Fruit fly (Drosophila melanogaster) whole organism, embryonic: ENCODE measurements around the gene Ppn.
A peak's percentile ranks its signal among the peaks of the same experiment; 100 is the strongest.

Source experiments
- B-H2 ChIP-seq: fragments of 200-800 bp; sonication (Bioruptor generic); optimal IDR thresholded peaks from 2 replicates; lab custom pipeline; 2018; ENCODE audit warnings: missing biosample characterization, mild to moderate bottlenecking, missing genetic modification characterization
- CG12219 ChIP-seq: fragments of 200-800 bp; sonication (Bioruptor generic); optimal IDR thresholded peaks from 3 replicates; lab custom pipeline; 2018; ENCODE audit warnings: missing biosample characterization, mild to moderate bottlenecking, missing genetic modification characterization
- CG1233 ChIP-seq: fragments of 200-800 bp; sonication (Bioruptor generic); optimal IDR thresholded peaks from 4 replicates; lab custom pipeline; 2018; ENCODE audit warnings: missing biosample characterization, mild to moderate bottlenecking, missing genetic modification characterization
- CG12744 ChIP-seq: fragments of 200-800 bp; sonication (Bioruptor generic); optimal IDR thresholded peaks from 2 replicates; lab custom pipeline; 2016; ENCODE audit warnings: missing biosample characterization, missing genetic modification characterization
- CG1603 ChIP-seq: fragments of 200-800 bp; sonication (Bioruptor generic); optimal IDR thresholded peaks from 2 replicates; lab custom pipeline; 2019; ENCODE audit warnings: missing biosample characterization, mild to moderate bottlenecking, missing genetic modification characterization, moderate library complexity
- CG17361 ChIP-seq: fragments of 200-800 bp; sonication (Bioruptor generic); IDR thresholded peaks from 3 replicates; pipeline ENCODE4 v1.3.6; 2022; ENCODE audit warnings: missing biosample characterization, missing genetic modification characterization
- CG18599 ChIP-seq: fragments of 200-800 bp; sonication (Bioruptor generic); optimal IDR thresholded peaks from 3 replicates; lab custom pipeline; 2017; ENCODE audit warnings: missing biosample characterization, missing genetic modification characterization, mild to moderate bottlenecking, moderate library complexity, missing genetic modification reagents
- CG3281 ChIP-seq: fragments of 200-800 bp; sonication (Bioruptor generic); optimal IDR thresholded peaks from 3 replicates; lab custom pipeline; 2017; ENCODE audit warnings: missing biosample characterization, mild to moderate bottlenecking, missing genetic modification characterization
- CG34224 ChIP-seq: fragments of 200-800 bp; sonication (Bioruptor generic); IDR thresholded peaks from 3 replicates; pipeline ENCODE4 v1.3.6; 2022; ENCODE audit warnings: missing biosample characterization, missing genetic modification characterization; ENCODE audit not compliant: partially characterized antibody
- CG3995 ChIP-seq: fragments of 200-800 bp; sonication (Bioruptor generic); optimal IDR thresholded peaks from 3 replicates; lab custom pipeline; 2016; ENCODE audit warnings: missing biosample characterization, missing genetic modification characterization
- CG4730 ChIP-seq: fragments of 200-800 bp; sonication (Bioruptor generic); IDR thresholded peaks from 2 replicates; pipeline ENCODE4 v1.3.6; 2022; ENCODE audit warnings: missing biosample characterization, missing genetic modification characterization
- CG6854 ChIP-seq: fragments of 200-800 bp; sonication (Bioruptor generic); optimal IDR thresholded peaks from 3 replicates; lab custom pipeline; 2017; ENCODE audit warnings: missing biosample characterization, mild to moderate bottlenecking, missing genetic modification characterization
- CG9817 ChIP-seq: fragments of 200-800 bp; sonication (Bioruptor generic); optimal IDR thresholded peaks from 2 replicates; lab custom pipeline; 2018; ENCODE audit warnings: missing biosample characterization, mild to moderate bottlenecking, missing genetic modification characterization, moderate library complexity
- Doc3 ChIP-seq: fragments of 200-800 bp; sonication (Bioruptor generic); IDR thresholded peaks from 3 replicates; pipeline ENCODE4 v1.3.6; 2022; ENCODE audit warnings: missing biosample characterization, missing genetic modification characterization; ENCODE audit not compliant: partially characterized antibody
- Eip74EF ChIP-seq, 2 experiments: fragments of 200-800 bp in 1 of 2; fragments of >200 bp in 1 of 2; sonication (Bioruptor generic) in 1 of 2; optimal IDR thresholded peaks; 2 replicates each; lab custom pipeline; 2017 to 2019; ENCODE audit warnings: missing biosample characterization in 2 of 2, missing genetic modification characterization in 2 of 2, mild to moderate bottlenecking in 1 of 2, moderate library complexity in 1 of 2
- H15 ChIP-seq: fragments of 200-800 bp; sonication (Bioruptor generic); IDR thresholded peaks from 3 replicates; pipeline ENCODE4 v1.3.6; 2022; ENCODE audit warnings: missing biosample characterization, missing genetic modification characterization
- Kr ChIP-seq: fragments of 200-800 bp; sonication (Bioruptor generic); optimal IDR thresholded peaks from 2 replicates; lab custom pipeline; 2017; ENCODE audit warnings: missing biosample characterization, mild to moderate bottlenecking, missing genetic modification characterization
- Lhr ChIP-seq: fragments of 200-800 bp; sonication (Bioruptor generic); optimal IDR thresholded peaks from 3 replicates; lab custom pipeline; 2017; ENCODE audit warnings: mild to moderate bottlenecking, missing biosample characterization, missing genetic modification reagents, missing genetic modification characterization
- Mad ChIP-seq: fragments of 200-800 bp; sonication (Bioruptor generic); optimal IDR thresholded peaks from 2 replicates; lab custom pipeline; 2016; ENCODE audit warnings: missing biosample characterization, missing genetic modification characterization
- Ptx1 ChIP-seq: fragments of 200-800 bp; sonication (Bioruptor generic); IDR thresholded peaks from 2 replicates; pipeline ENCODE4 v1.3.6; 2022; ENCODE audit warnings: missing biosample characterization, missing genetic modification characterization
- Xbp1 ChIP-seq: fragments of 200-800 bp; sonication (Bioruptor generic); optimal IDR thresholded peaks from 3 replicates; lab custom pipeline; 2016; ENCODE audit warnings: missing biosample characterization, mild to moderate bottlenecking, missing genetic modification characterization
- ac ChIP-seq: fragments of 200-800 bp; sonication (Bioruptor generic); optimal IDR thresholded peaks from 3 replicates; lab custom pipeline; 2017; ENCODE audit warnings: missing biosample characterization, mild to moderate bottlenecking, missing genetic modification characterization
- bigmax ChIP-seq: fragments of 200-800 bp; sonication (Bioruptor generic); optimal IDR thresholded peaks from 2 replicates; lab custom pipeline; 2018; ENCODE audit warnings: missing biosample characterization, mild to moderate bottlenecking, missing genetic modification characterization
- chm ChIP-seq: fragments of 200-800 bp; sonication (Bioruptor generic); IDR thresholded peaks from 2 replicates; pipeline ENCODE4 v1.3.6; 2022; ENCODE audit warnings: missing biosample characterization, missing genetic modification characterization
- chn ChIP-seq: fragments of 200-800 bp; sonication (Bioruptor generic); optimal IDR thresholded peaks from 2 replicates; lab custom pipeline; 2016; ENCODE audit warnings: missing biosample characterization, missing genetic modification characterization
- gem ChIP-seq: fragments of 200-800 bp; sonication (Bioruptor generic); optimal IDR thresholded peaks from 2 replicates; lab custom pipeline; 2019; ENCODE audit warnings: missing biosample characterization, mild to moderate bottlenecking, missing genetic modification characterization, moderate library complexity
- gt ChIP-seq: fragments of 200-800 bp; sonication (Bioruptor generic); IDR thresholded peaks from 2 replicates; pipeline ENCODE4 v1.3.6; 2022; ENCODE audit warnings: missing biosample characterization, missing genetic modification characterization
- hbn ChIP-seq: fragments of 200-800 bp; sonication (Bioruptor generic); IDR thresholded peaks from 2 replicates; pipeline ENCODE4 v1.3.6; 2022; ENCODE audit warnings: missing biosample characterization, missing genetic modification characterization; ENCODE audit not compliant: partially characterized antibody
- hkb ChIP-seq, 2 experiments: fragments of 200-800 bp in 1 of 2; fragments of >200 bp in 1 of 2; sonication (Bioruptor generic) in 1 of 2; IDR thresholded peaks in 1 of 2; optimal IDR thresholded peaks in 1 of 2; 2 replicates each; pipeline versions ENCODE4 v1.3.6 to Lab custom; 2017 to 2022; ENCODE audit warnings: missing biosample characterization in 1 of 2, missing genetic modification characterization in 1 of 2
- klu ChIP-seq: fragments of 200-800 bp; sonication (Bioruptor generic); IDR thresholded peaks from 2 replicates; pipeline ENCODE4 v1.3.6; 2022; ENCODE audit warnings: missing biosample characterization, missing genetic modification characterization
- onecut ChIP-seq: fragments of 200-800 bp; sonication (Bioruptor generic); IDR thresholded peaks from 2 replicates; pipeline ENCODE4 v1.3.6; 2022; ENCODE audit warnings: missing biosample characterization, missing genetic modification characterization
- pb ChIP-seq: fragments of 200-800 bp; sonication (Bioruptor generic); optimal IDR thresholded peaks from 3 replicates; lab custom pipeline; 2016; ENCODE audit warnings: missing biosample characterization, missing genetic modification characterization
- sd ChIP-seq: fragments of 200-800 bp; sonication (Bioruptor generic); optimal IDR thresholded peaks from 3 replicates; lab custom pipeline; 2018; ENCODE audit warnings: missing biosample characterization, mild to moderate bottlenecking, missing genetic modification characterization, moderate library complexity
- sisA ChIP-seq: fragments of 200-800 bp; sonication (Bioruptor generic); IDR thresholded peaks from 2 replicates; pipeline ENCODE4 v1.3.6; 2022; ENCODE audit warnings: missing biosample characterization, missing genetic modification characterization
- so ChIP-seq: fragments of 200-800 bp; sonication (Bioruptor generic); IDR thresholded peaks from 3 replicates; pipeline ENCODE4 v1.3.6; 2022; ENCODE audit warnings: missing biosample characterization, missing genetic modification characterization
- sr ChIP-seq: fragments of 200-800 bp; sonication (Bioruptor generic); IDR thresholded peaks from 3 replicates; pipeline ENCODE4 v1.3.6; 2022; ENCODE audit warnings: missing biosample characterization, missing genetic modification characterization
- stc ChIP-seq: fragments of 200-800 bp; sonication (Bioruptor generic); IDR thresholded peaks from 2 replicates; pipeline ENCODE4 v1.3.6; 2022; ENCODE audit warnings: missing biosample characterization, missing genetic modification characterization
- twi ChIP-seq: fragments of 200-800 bp; optimal IDR thresholded peaks from 2 replicates; lab custom pipeline; 2019; ENCODE audit warnings: missing biosample characterization, mild to moderate bottlenecking, missing genetic modification characterization, moderate library complexity
- zf30C ChIP-seq: fragments of 200-800 bp; sonication (Bioruptor generic); optimal IDR thresholded peaks from 3 replicates; lab custom pipeline; 2018; ENCODE audit warnings: missing biosample characterization, mild to moderate bottlenecking, missing genetic modification characterization

The Ppn gene

DNA sequence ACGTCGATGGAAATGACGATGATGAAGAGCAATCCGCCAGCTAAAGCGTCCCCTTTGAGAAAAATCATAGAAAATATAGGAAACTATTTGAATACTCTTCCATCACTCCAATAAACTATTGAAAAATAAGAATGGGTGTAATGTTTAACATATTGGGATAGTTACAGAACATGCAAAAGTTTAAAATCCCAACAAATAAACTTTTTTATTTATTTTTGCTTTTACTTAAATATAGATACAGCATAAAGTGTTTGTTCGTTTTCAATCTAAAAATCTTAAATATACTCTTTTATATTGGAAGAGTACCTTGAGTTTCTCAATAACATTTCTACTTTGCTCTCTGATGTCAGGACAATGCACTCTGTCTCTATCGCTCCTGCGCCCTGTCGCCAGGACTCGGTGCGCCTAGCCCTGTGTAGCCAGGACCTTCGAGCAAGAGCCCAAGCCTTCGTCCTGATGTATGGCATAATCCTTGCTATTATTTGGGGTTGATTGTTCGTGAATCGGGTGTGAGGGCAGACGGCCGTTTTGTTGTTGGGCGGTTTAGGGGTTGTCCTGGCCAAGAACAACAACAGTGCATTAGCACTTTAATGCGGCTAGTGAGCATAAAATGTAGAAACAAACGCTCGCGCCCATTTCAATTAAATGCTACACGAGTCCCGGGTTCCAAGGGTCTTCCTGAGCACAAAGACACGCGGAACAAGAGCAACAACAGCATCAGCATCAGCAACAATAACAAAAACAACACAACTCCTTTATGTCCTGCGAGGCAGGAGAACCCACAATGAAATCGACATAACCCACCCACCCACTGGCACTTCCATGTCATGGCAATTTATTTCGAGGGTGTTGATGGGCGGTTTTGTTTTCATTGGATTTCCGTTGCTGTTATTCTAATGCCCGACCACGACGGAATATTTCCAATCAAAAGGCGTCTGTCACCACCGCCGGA lies 32.8 kb upstream of the Ppn start (continued):
- TF ChIP-seq CG9817 (no peak), CG1603 (tag; lab: Kevin White, UChicago) (no peak), CG12744 (no peak), Xbp1 (GFP tag; lab: Kevin White, UChicago) (no peak), Doc3 (GFP tag; lab: Robert Waterston, UW) (no peak), Ptx1 (GFP tag; lab: Robert Waterston, UW) (no peak), zf30C (no peak), Kr (no peak), H15 (GFP tag; lab: Robert Waterston, UW) (no peak), CG34224 (GFP tag; lab: Robert Waterston, UW) (no peak), stc (no peak), klu (GFP tag; lab: Robert Waterston, UW) (no peak), B-H2 (GFP tag; lab: Kevin White, UChicago) (no peak), sd (tag; lab: Kevin White, UChicago) (no peak), hbn (GFP tag; lab: Robert Waterston, UW) (no peak), so (GFP tag; lab: Robert Waterston, UW) (no peak), onecut (GFP tag; lab: Robert Waterston, UW) (no peak), bigmax (no peak), gt (GFP tag; lab: Robert Waterston, UW) (no peak), CG6854 (GFP tag; lab: Kevin White, UChicago) (no peak), CG4730 (no peak), CG1233 (GFP tag; lab: Kevin White, UChicago) (no peak), Eip74EF (GFP tag; optimal IDR thresholded peaks at IDR 0.05; lab: Kevin White, UChicago) (no peak), gem (peak; percentile 37), pb (GFP tag; lab: Kevin White, UChicago) (no peak), CG17361 (0 out of 3 replicates have a peak, but pooled peaks have one; percentile 15), chm (GFP tag; lab: Robert Waterston, UW) (no peak), CG3995 (GFP tag; lab: Kevin White, UChicago) (no peak), hkb (optimal IDR thresholded peaks at IDR 0.05; lab: Kevin White, UChicago) (peak; percentile 34), hkb (GFP tag; IDR thresholded peaks at IDR 0.05; lab: Robert Waterston, UW) (no peak), twi (tag; lab: Kevin White, UChicago) (no peak), sr (GFP tag; lab: Robert Waterston, UW) (no peak), sisA (GFP tag; lab: Robert Waterston, UW) (no peak), CG3281 (GFP tag; lab: Kevin White, UChicago) (no peak), CG12219 (GFP tag; lab: Kevin White, UChicago) (no peak), CG18599 (no peak), chn (GFP tag; lab: Kevin White, UChicago) (no peak), ac (GFP tag; lab: Kevin White, UChicago) (no peak), Mad (GFP tag; lab: Kevin White, UChicago) (no peak), Lhr (GFP tag; lab: Kevin White, UChicago) (no peak)
- TF ChIP-seq, all 482 proteins: peak for 32
